Worm (Caenorhabditis elegans) whole organism, midembryonic: ENCODE measurements around the gene srbc-32.

Source experiments
- cog-1 ChIP-seq: sonication (generic microtip); optimal IDR thresholded peaks from 2 replicates; lab custom pipeline; 2016; ENCODE audit warnings: missing genetic modification characterization, missing compliant biosample characterization
- flt-1 ChIP-seq: fragments of 200-800 bp; sonication (Bioruptor generic); IDR thresholded peaks from 2 replicates; pipeline ENCODE4 v1.3.6; 2022; ENCODE audit warnings: missing genetic modification characterization, missing compliant biosample characterization
- ztf-23 ChIP-seq: fragments of 200-800 bp; sonication (Bioruptor generic); IDR thresholded peaks from 2 replicates; pipeline ENCODE4 v1.3.6; 2022; ENCODE audit warnings: missing genetic modification reagents, missing genetic modification characterization, missing compliant biosample characterization

- TF ChIP-seq ztf-23 (GFP tag; lab: Robert Waterston, UW) (no peak), cog-1 (tag; lab: Kevin White, UChicago) (no peak), flt-1 (no peak)
Measured at ce11 chrV:3482550-3483002, 4.2 kb downstream of the srbc-32 start, which contains the start of gene lys-7.
